Fruit fly (Drosophila melanogaster): ENCODE measurements around the gene CG9123.
A peak's percentile ranks its signal among the peaks of the same experiment; 100 is the strongest.

CG9123 gene

dm6 chrX:15333066-15333874 lies 8.6 kb downstream of the CG9123 start, which contains the start of the genes CG9114 and HDAC6 (continued):
- TF ChIP-seq Usf (GFP tag; optimal IDR thresholded peaks at IDR 0.05) (no peak), CG17385 (GFP tag; optimal IDR thresholded peaks at IDR 0.05) (peak; percentile 95), fu2 (GFP tag; optimal IDR thresholded peaks at IDR 0.05) (no peak), Rfx (GFP tag; IDR thresholded peaks at IDR 0.05) (0 out of 2 replicates have a peak, but pooled peaks have one; percentile 23), Neu2 (GFP tag; optimal IDR thresholded peaks at IDR 0.05; ENCODE audit: borderline replicate concordance) (no peak), cas (GFP tag; IDR thresholded peaks at IDR 0.05) (no peak), gsb (GFP tag; IDR thresholded peaks at IDR 0.05) (no peak), pnt (GFP tag; optimal IDR thresholded peaks at IDR 0.05) (no peak), Side (GFP tag; optimal IDR thresholded peaks at IDR 0.05) (no peak), hbn (GFP tag; IDR thresholded peaks at IDR 0.05; ENCODE audit: partially characterized antibody) (peak; percentile 80), Sox100B (GFP tag; optimal IDR thresholded peaks at IDR 0.05) (no peak), sd (tag; optimal IDR thresholded peaks at IDR 0.05) (peak; percentile 96), CG8089 (GFP tag; optimal IDR thresholded peaks at IDR 0.05) (no peak), lola (GFP tag; optimal IDR thresholded peaks at IDR 0.05) (no peak), CG32772 (GFP tag; IDR thresholded peaks at IDR 0.05) (no peak), CG34376 (GFP tag; optimal IDR thresholded peaks at IDR 0.05) (peak; percentile 19), Camta (GFP tag; optimal IDR thresholded peaks at IDR 0.05) (no peak), Dbx (GFP tag; IDR thresholded peaks at IDR 0.05) (peak; percentile 48; the same call in 1 of the 3 replicates), scrt (GFP tag; optimal IDR thresholded peaks at IDR 0.05) (peak; percentile 87), her (GFP tag; optimal IDR thresholded peaks at IDR 0.05) (no peak), CG1792 (GFP tag; optimal IDR thresholded peaks at IDR 0.05) (no peak), CG1832 (GFP tag; optimal IDR thresholded peaks at IDR 0.05) (peak; percentile 90), CG10565 (GFP tag; optimal IDR thresholded peaks at IDR 0.05) (no peak), Hr39 (optimal IDR thresholded peaks at IDR 0.05) (no peak), wdn (GFP tag; IDR thresholded peaks at IDR 0.05) (no peak), Gsc (GFP tag; IDR thresholded peaks at IDR 0.05) (no peak), fd96Cb (tag; optimal IDR thresholded peaks at IDR 0.05) (no peak), amos (GFP tag; IDR thresholded peaks at IDR 0.05; ENCODE audit: partially characterized antibody) (peak; percentile 74), zen (tag; optimal IDR thresholded peaks at IDR 0.05) (no peak), ken (GFP tag; IDR thresholded peaks at IDR 0.05) (0 out of 3 replicates have a peak, but pooled peaks have one; percentile 14), CG10147 (GFP tag; optimal IDR thresholded peaks at IDR 0.05) (no peak), tll (GFP tag; optimal IDR thresholded peaks at IDR 0.05) (peak in 1 of 2 experiments; percentile 10), hth (optimal IDR thresholded peaks at IDR 0.05) (no peak), CG18011 (GFP tag; optimal IDR thresholded peaks at IDR 0.05) (no peak), pum (GFP tag; optimal IDR thresholded peaks at IDR 0.05) (no peak), vvl (GFP tag; IDR thresholded peaks at IDR 0.05) (0 out of 2 replicates have a peak, but pooled peaks have one; percentile 12), Sry-δ (GFP tag; optimal IDR thresholded peaks at IDR 0.05) (peak; percentile 73), kah (GFP tag; optimal IDR thresholded peaks at IDR 0.05) (peak; percentile 81), unpg (GFP tag; optimal IDR thresholded peaks at IDR 0.05) (no peak), ac (GFP tag; optimal IDR thresholded peaks at IDR 0.05) (no peak), Hmr (GFP tag; optimal IDR thresholded peaks at IDR 0.05) (no peak), Myb (GFP tag; optimal IDR thresholded peaks at IDR 0.05) (peak; percentile 69), CG11695 (GFP tag; IDR thresholded peaks at IDR 0.05) (no peak), ap (GFP tag; IDR thresholded peaks at IDR 0.05) (no peak), Scr (GFP tag; IDR thresholded peaks at IDR 0.05; ENCODE audit: partially characterized antibody) (peak; percentile 91), otp (GFP tag; IDR thresholded peaks at IDR 0.05) (0 out of 3 replicates have a peak, but pooled peaks have one; percentile 27), CG9876 (GFP tag; optimal IDR thresholded peaks at IDR 0.05) (no peak), CG2678 (tag; optimal IDR thresholded peaks at IDR 0.05) (no peak), Jarid2 (GFP tag; optimal IDR thresholded peaks at IDR 0.05) (no peak)

All from whole organism, embryonic.